Worm (Caenorhabditis elegans) whole organism, midembryonic: Measurements from ENCODE around the gene ZK1067.3.

ENCODE experiments used
- T22C8.4 ChIP-seq: fragments of 200-800 bp; sonication (Bioruptor generic); IDR thresholded peaks from 2 replicates; pipeline ENCODE4 v1.3.6; 2022; ENCODE audit warnings: missing genetic modification characterization, missing compliant biosample characterization
- cog-1 ChIP-seq: sonication (generic microtip); optimal IDR thresholded peaks from 2 replicates; lab custom pipeline; 2016; ENCODE audit warnings: missing genetic modification characterization, missing compliant biosample characterization
- flt-1 ChIP-seq: fragments of 200-800 bp; sonication (Bioruptor generic); IDR thresholded peaks from 2 replicates; pipeline ENCODE4 v1.3.6; 2022; ENCODE audit warnings: missing genetic modification characterization, missing compliant biosample characterization
- klf-2 ChIP-seq: fragments of 200-800 bp; sonication (Bioruptor generic); conservative IDR thresholded peaks from 2 replicates; pipeline ENCODE4 v1.3.6; 2022; ENCODE audit warnings: missing genetic modification reagents, missing genetic modification characterization, missing compliant biosample characterization
- med-1 ChIP-seq: sonication (generic microtip); optimal IDR thresholded peaks from 2 replicates; lab custom pipeline; 2017; ENCODE audit warnings: missing genetic modification characterization, mild to moderate bottlenecking, missing compliant biosample characterization, antibody characterized with exemption, missing genetic modification reagents; ENCODE audit not compliant: insufficient read depth
- ref-1 ChIP-seq: fragments of 200-800 bp; sonication (Bioruptor generic); conservative IDR thresholded peaks from 2 replicates; pipeline ENCODE4 v1.3.6; 2022; ENCODE audit warnings: missing genetic modification reagents, missing genetic modification characterization, missing compliant biosample characterization
- tab-1 ChIP-seq: fragments of 200-800 bp; sonication (Bioruptor generic); IDR thresholded peaks from 2 replicates; pipeline ENCODE4 v1.3.6; 2022; ENCODE audit warnings: missing genetic modification characterization, missing compliant biosample characterization
- ztf-23 ChIP-seq: fragments of 200-800 bp; sonication (Bioruptor generic); IDR thresholded peaks from 2 replicates; pipeline ENCODE4 v1.3.6; 2022; ENCODE audit warnings: missing genetic modification reagents, missing genetic modification characterization, missing compliant biosample characterization
- ztf-29 ChIP-seq: fragments of 200-800 bp; sonication (Bioruptor generic); IDR thresholded peaks from 2 replicates; pipeline ENCODE4 v1.3.6; 2022; ENCODE audit warnings: missing genetic modification reagents, missing genetic modification characterization, missing compliant biosample characterization

ZK1067.3 gene

DNA sequence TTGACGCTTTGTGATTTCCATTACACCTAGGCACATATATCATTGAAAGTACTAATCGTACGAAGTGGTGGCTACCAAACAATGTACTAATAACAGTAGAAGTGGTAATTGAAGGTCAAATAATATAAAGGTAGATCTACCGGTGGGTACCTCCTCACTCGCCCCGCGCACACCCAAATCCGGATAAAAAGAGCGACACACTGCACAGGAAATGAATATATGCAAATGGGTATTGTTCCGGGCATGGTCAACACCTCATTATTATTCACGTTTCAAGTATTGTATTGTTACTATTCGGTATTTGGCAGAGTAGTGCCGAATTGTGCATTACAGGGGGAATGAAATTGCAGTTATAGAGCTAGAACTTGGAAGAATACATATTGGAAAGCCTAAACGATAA is 43.2 kb downstream of the ZK1067.3 start:
- no peak for TF ChIP-seq ztf-29 (GFP tag; lab: Robert Waterston, UW)
- TF ChIP-seq ztf-23 (GFP tag; lab: Robert Waterston, UW) = no peak
- TF ChIP-seq tab-1 (GFP tag; lab: Robert Waterston, UW) = no peak
- 0 out of 2 replicates have a peak, but pooled peaks have one; percentile 18 for TF ChIP-seq flt-1
- no peak for TF ChIP-seq med-1 (GFP tag; lab: Kevin White, UChicago)
- no peak for TF ChIP-seq T22C8.4 (GFP tag; lab: Robert Waterston, UW)

DNA sequence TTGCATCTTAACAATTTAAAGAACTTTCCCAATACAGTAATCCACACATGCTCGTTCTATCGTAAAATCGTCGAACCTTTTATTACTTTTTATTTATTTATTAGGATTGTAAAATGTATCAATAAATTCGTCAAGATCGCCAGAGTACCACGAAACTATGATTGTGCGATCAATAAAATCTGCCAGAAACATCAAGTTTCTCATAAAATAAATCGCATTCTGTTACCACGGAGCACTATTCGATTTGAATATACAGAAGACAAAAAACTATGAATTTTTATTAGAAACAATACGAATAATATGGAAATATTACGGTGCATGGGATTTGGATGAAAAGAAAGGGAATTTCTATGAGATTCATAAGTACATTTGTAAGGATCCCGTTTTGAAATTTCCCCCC is 43.7 kb downstream of the ZK1067.3 start, which contains the start of gene C01G6.2:
C01G6.2 (plus strand) TSS at position 301 of the 400 bp plus-strand sequence.
- TF ChIP-seq ztf-29 (GFP tag; lab: Robert Waterston, UW) = no peak
- no peak for TF ChIP-seq tab-1 (GFP tag; lab: Robert Waterston, UW)
- no peak for TF ChIP-seq T22C8.4 (GFP tag; lab: Robert Waterston, UW)
- no peak for TF ChIP-seq cog-1 (tag; lab: Kevin White, UChicago)
- no peak for TF ChIP-seq ref-1 (GFP tag; lab: Robert Waterston, UW)
- no peak for TF ChIP-seq med-1 (GFP tag; lab: Kevin White, UChicago)
- TF ChIP-seq klf-2 (GFP tag; lab: Robert Waterston, UW) = no peak
- no peak for TF ChIP-seq flt-1
- no peak for TF ChIP-seq ztf-23 (GFP tag; lab: Robert Waterston, UW)

DNA sequence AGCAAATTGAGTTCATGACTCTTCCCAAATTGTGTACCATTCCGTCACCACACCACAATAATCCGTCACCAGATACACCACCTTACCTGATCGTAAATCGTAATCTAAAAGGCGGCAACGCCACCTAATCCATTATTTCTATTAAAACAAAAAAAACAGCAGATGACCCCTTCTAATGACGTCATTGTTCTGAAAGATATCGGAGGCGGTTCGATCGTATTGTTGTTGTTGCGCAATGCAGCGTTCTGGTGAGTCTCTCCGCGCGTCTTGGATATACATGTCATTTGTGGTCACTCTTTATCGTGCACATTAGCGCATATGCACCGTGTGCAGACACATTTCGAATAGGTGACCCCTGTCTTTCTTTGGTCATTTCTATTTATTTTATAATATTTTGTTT is 45.9 kb downstream of the ZK1067.3 start:
- no peak for TF ChIP-seq tab-1 (GFP tag; lab: Robert Waterston, UW)
- TF ChIP-seq flt-1 = no peak
- TF ChIP-seq med-1 (GFP tag; lab: Kevin White, UChicago) = no peak
- no peak for TF ChIP-seq T22C8.4 (GFP tag; lab: Robert Waterston, UW)

DNA sequence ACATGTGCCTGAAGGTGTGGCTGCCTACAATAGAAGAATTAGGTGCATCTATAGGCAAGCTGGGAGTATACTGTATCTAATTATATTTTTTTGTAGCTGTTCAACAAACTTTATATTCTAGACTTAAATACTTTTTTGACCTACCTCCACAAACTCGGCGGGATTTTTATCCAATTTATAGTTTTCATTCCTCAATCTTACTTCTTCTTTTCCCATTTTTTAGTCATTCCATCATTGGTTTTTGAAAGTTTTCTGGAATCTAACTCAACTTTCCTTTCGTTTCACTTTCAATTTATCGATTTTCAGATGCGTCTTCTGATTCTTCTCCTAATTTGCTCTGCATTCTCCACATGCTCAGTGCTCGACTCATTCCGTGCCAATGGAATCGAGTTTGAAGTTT is 46.5 kb downstream of the ZK1067.3 start, which contains the start of gene C01G6.3:
C01G6.3 (plus strand) TSS at position 301 of the 400 bp plus-strand sequence.
- no peak for TF ChIP-seq med-1 (GFP tag; lab: Kevin White, UChicago)
- no peak for TF ChIP-seq cog-1 (tag; lab: Kevin White, UChicago)
- no peak for TF ChIP-seq T22C8.4 (GFP tag; lab: Robert Waterston, UW)

DNA sequence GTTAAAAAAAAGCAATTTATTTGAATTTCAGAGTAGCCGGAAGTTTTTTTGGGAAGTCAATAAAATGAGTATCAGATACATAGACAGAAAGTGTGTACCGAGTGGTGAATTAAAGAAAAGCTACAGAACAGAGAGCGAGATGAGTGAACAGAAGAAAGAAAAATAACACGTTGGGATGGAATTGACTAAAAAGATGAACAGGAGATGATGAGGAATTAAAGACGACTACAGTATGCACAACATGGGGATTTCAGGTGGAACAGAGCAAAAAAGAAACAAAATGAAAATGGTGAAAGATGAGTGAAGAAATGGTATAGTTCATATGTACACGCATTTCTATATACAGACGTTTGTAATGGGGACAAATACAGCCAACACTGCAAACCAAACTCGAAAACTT is 48.2 kb downstream of the ZK1067.3 start:
- TF ChIP-seq med-1 (GFP tag; lab: Kevin White, UChicago) (no peak), ztf-29 (GFP tag; lab: Robert Waterston, UW) (no peak), ref-1 (GFP tag; lab: Robert Waterston, UW) (no peak), flt-1 (no peak), tab-1 (GFP tag; lab: Robert Waterston, UW) (no peak), cog-1 (tag; lab: Kevin White, UChicago) (no peak), klf-2 (GFP tag; lab: Robert Waterston, UW) (no peak), ztf-23 (GFP tag; lab: Robert Waterston, UW) (no peak), T22C8.4 (GFP tag; lab: Robert Waterston, UW) (no peak)

DNA sequence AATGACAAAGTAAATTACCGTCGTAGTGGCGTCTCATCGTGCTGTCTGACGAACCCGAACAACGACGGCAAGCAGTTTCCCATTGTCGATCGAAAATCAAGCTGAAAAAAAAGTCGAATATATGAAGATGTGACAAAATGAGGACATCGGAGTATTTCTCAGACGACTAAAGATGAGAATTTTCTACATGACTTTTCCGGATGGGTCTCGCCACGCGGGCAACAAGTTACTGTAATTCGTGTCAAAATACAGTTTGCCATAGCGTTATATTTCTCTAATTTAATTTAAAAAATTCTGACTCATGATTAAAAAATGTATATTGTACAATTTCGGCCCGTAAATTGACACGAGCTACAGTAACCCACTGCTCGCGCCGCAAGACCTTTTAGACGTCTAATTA is 49.9 kb downstream of the ZK1067.3 start, which contains the start of gene C01G6.4:
C01G6.4 (minus strand) TSS at position 101 of the 400 bp plus-strand sequence.
- TF ChIP-seq ref-1 (GFP tag; lab: Robert Waterston, UW) (no peak), tab-1 (GFP tag; lab: Robert Waterston, UW) (no peak)

DNA sequence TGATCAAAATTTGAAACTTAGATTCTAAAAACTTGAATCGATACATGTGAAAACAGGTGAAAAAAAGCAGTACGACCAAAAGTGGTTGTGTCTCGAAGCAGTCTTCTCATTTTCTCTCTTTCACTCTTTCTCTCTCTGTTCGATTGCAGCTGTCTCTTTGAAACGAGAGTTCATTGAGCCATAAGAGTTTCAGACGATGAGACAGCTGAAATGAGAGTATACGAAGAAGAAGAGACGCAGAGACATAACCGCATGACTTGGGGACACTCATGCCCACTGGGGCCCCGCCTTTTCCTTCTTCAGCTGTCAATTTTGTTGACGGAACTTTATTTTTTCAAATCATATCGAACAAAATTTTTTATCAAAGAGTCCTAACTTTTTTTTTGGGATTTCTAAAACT is 50.9 kb downstream of the ZK1067.3 start:
- no peak for TF ChIP-seq tab-1 (GFP tag; lab: Robert Waterston, UW)
- no peak for TF ChIP-seq med-1 (GFP tag; lab: Kevin White, UChicago)

DNA sequence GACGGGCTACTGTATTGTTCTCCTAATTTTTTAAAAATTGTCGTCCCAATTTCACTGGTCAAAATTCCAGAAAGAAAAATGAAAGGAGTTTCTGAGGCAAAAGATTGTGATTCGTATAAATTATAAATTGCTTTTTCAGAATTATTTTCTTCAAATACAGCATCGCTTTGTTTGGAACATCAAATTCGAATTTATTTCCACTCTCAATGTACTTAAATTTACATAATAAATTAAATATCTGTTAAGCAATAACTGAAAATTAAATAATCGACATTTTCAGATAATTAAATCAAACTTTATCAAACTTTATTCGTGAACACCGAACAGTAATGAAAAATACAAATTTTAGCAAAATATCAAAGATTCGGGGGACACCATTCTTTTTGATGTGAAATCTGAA is 51.7 kb downstream of the ZK1067.3 start:
- TF ChIP-seq klf-2 (GFP tag; lab: Robert Waterston, UW) = no peak
